Worm (Caenorhabditis elegans) whole organism, L2 larva: ENCODE measurements around the gene T19D12.5.

ENCODE experiments used
- egl-27 ChIP-seq: sonication (generic microtip); optimal IDR thresholded peaks from 3 replicates; lab custom pipeline; 2017; ENCODE audit warnings: missing biosample characterization, missing genetic modification reagents, missing genetic modification characterization
- fos-1 ChIP-seq: fragments of 150-350 bp; optimal IDR thresholded peaks from 2 replicates; lab custom pipeline; 2014; ENCODE audit warnings: missing biosample characterization, missing genetic modification characterization

- TF ChIP-seq egl-27 (tag; lab: Kevin White, UChicago) (no peak), fos-1 (tag; lab: Kevin White, UChicago) (no peak)
These were observed at the start of gene T19D12.5 for ce11 chrII:6636136-6636535.
